Fruit fly (Drosophila melanogaster): ENCODE measurements around the gene Nepl17.

Nepl17 gene

DNA sequence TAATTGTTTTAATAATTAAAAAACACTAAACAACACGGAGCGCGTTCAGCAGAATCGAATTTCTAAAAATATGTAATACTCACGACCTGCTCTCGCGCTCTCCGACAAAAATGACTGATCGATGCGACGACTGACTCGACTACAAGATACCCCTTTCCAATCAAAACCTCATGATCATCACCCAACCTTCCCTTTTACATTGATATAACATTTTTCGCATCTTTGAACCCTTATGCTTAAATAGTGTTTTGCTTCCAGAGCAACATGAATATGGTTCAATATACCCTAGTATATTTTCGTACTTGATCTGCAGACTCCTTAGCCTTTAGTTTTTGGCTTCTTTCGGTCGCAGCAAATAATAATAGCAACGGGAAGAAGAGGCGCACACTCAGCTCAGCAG is 39.1 kb downstream of the Nepl17 start (continued):
- TF ChIP-seq Doc2 (GFP tag; IDR thresholded peaks at IDR 0.05): no peak
- TF ChIP-seq Ptx1 (GFP tag; IDR thresholded peaks at IDR 0.05): peak; percentile 86
- peak; percentile 64 for TF ChIP-seq Meics (GFP tag; optimal IDR thresholded peaks at IDR 0.05)
- peak; percentile 24; the same call in 1 of the 2 replicates for TF ChIP-seq CG11085 (GFP tag; IDR thresholded peaks at IDR 0.05)
- peak; percentile 88 for TF ChIP-seq dysf (GFP tag; IDR thresholded peaks at IDR 0.05)
- peak; percentile 48 for TF ChIP-seq Mad (GFP tag; optimal IDR thresholded peaks at IDR 0.05)
- TF ChIP-seq h (optimal IDR thresholded peaks at IDR 0.05): no peak
- peak; percentile 69; the same call in 2 of the 3 replicates for TF ChIP-seq sr (GFP tag; IDR thresholded peaks at IDR 0.05)
- TF ChIP-seq NC2β (GFP tag; optimal IDR thresholded peaks at IDR 0.05): peak; percentile 63
- TF ChIP-seq CG8290 (GFP tag; optimal IDR thresholded peaks at IDR 0.05): no peak
- peak in 1 of 2 experiments; percentile 91 for TF ChIP-seq CG8290 (tag; optimal IDR thresholded peaks at IDR 0.05)
- peak; percentile 58; the same call in 1 of the 3 replicates for TF ChIP-seq CG14860 (GFP tag; IDR thresholded peaks at IDR 0.05; ENCODE audit: partially characterized antibody)
- peak; percentile 87 for TF ChIP-seq H2.0 (GFP tag; IDR thresholded peaks at IDR 0.05)
- no peak for TF ChIP-seq Vsx1 (GFP tag; optimal IDR thresholded peaks at IDR 0.05)
- peak; percentile 76 for TF ChIP-seq CG32767 (GFP tag; IDR thresholded peaks at IDR 0.05)
- peak; percentile 10 for TF ChIP-seq CG4282 (GFP tag; optimal IDR thresholded peaks at IDR 0.05)
- no peak for TF ChIP-seq YL-1 (GFP tag; optimal IDR thresholded peaks at IDR 0.05)
- peak; percentile 29 for TF ChIP-seq CG1792 (GFP tag; optimal IDR thresholded peaks at IDR 0.05)
- TF ChIP-seq pb (GFP tag; optimal IDR thresholded peaks at IDR 0.05): peak; percentile 81
- TF ChIP-seq lmd (GFP tag; IDR thresholded peaks at IDR 0.05): peak; percentile 87
- TF ChIP-seq Pdp1 (GFP tag; optimal IDR thresholded peaks at IDR 0.05): peak; percentile 58 to 60
- peak; percentile 58 for TF ChIP-seq HLH54F (GFP tag; optimal IDR thresholded peaks at IDR 0.05)
- TF ChIP-seq bigmax (GFP tag; optimal IDR thresholded peaks at IDR 0.05): no peak
- TF ChIP-seq Ada2b (GFP tag; IDR thresholded peaks at IDR 0.05): peak; percentile 75; the same call in 1 of the 2 replicates
- TF ChIP-seq CG31224 (GFP tag; IDR thresholded peaks at IDR 0.05): peak; percentile 36; the same call in 1 of the 2 replicates
- peak; percentile 70 for TF ChIP-seq CG13123 (GFP tag; optimal IDR thresholded peaks at IDR 0.05)
- TF ChIP-seq ato (GFP tag; IDR thresholded peaks at IDR 0.05; ENCODE audit: partially characterized antibody): no peak
- peak in 1 of 2 experiments; percentile 30 for TF ChIP-seq crp (GFP tag; optimal IDR thresholded peaks at IDR 0.05)
- peak; percentile 48 for TF ChIP-seq CG10654 (GFP tag; optimal IDR thresholded peaks at IDR 0.05)
- no peak for TF ChIP-seq CG5180 (GFP tag; optimal IDR thresholded peaks at IDR 0.05)
- no peak for TF ChIP-seq gce (GFP tag; IDR thresholded peaks at IDR 0.05)
- TF ChIP-seq Fer2 (tag; optimal IDR thresholded peaks at IDR 0.05): no peak
- peak; percentile 72 for TF ChIP-seq pum (GFP tag; optimal IDR thresholded peaks at IDR 0.05)
- TF ChIP-seq pros (GFP tag; optimal IDR thresholded peaks at IDR 0.05): no peak
- peak; percentile 38 for TF ChIP-seq CG15011 (GFP tag; optimal IDR thresholded peaks at IDR 0.05)
- peak; percentile 68 for TF ChIP-seq Hr3 (GFP tag; optimal IDR thresholded peaks at IDR 0.05)
- TF ChIP-seq ranshi (GFP tag; IDR thresholded peaks at IDR 0.05): peak; percentile 78; the same call in 1 of the 2 replicates
- peak; percentile 65 for TF ChIP-seq CG4730 (GFP tag; IDR thresholded peaks at IDR 0.05)
- peak; percentile 45 for TF ChIP-seq emc (GFP tag; optimal IDR thresholded peaks at IDR 0.05)
- TF ChIP-seq da (GFP tag; optimal IDR thresholded peaks at IDR 0.05): no peak
- TF ChIP-seq CG2678 (tag; optimal IDR thresholded peaks at IDR 0.05): no peak
- no peak for TF ChIP-seq CG13287 (GFP tag; IDR thresholded peaks at IDR 0.05; ENCODE audit: partially characterized antibody)
- TF ChIP-seq bcd (GFP tag; optimal IDR thresholded peaks at IDR 0.05): peak; percentile 71
- no peak for TF ChIP-seq Fer1 (GFP tag; optimal IDR thresholded peaks at IDR 0.05)
- peak; percentile 81 for TF ChIP-seq unpg (GFP tag; optimal IDR thresholded peaks at IDR 0.05)
- TF ChIP-seq CG9437 (GFP tag; optimal IDR thresholded peaks at IDR 0.05): peak; percentile 51
- peak; percentile 41 for TF ChIP-seq CG3065 (GFP tag; optimal IDR thresholded peaks at IDR 0.05)
- peak; percentile 73 for TF ChIP-seq CG15269 (tag; optimal IDR thresholded peaks at IDR 0.05)
- TF ChIP-seq salm (tag; optimal IDR thresholded peaks at IDR 0.05): peak; percentile 40
- TF ChIP-seq CG7745 (tag; optimal IDR thresholded peaks at IDR 0.05): no peak
- TF ChIP-seq btn (GFP tag; optimal IDR thresholded peaks at IDR 0.05): peak; percentile 65
- peak; percentile 74 for TF ChIP-seq CG8944 (GFP tag; optimal IDR thresholded peaks at IDR 0.05)
